Worm (Caenorhabditis elegans): ENCODE measurements around the gene cpg-7.

DNA sequence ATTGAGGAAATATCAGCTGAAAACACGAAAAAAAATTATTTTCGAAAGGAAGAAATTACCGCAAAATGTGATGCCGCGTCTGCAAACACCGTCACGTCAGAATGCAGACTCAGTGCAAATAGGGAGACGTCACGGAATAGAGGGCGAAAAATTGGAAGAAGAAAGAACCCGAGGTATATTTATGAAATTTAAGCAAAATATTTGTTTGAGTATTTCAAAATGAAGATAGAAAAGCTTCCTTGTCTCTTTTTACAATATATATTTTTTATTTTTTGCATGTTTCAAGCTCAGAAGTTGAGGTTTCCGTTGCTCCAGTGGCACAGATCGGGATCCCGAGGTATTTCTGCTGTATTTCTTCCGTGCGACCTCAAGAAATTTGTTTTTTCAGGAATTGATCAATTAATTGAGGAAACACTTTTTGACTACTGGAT is 34.8 kb upstream of the cpg-7 start, which contains the start of gene W03H9.2:
- TF ChIP-seq lsy-2 (tag; optimal IDR thresholded peaks at IDR 0.05) (peak; percentile 76), pag-3 (tag; optimal IDR thresholded peaks at IDR 0.05; ENCODE audit: borderline replicate concordance, insufficient read depth) (no peak), fkh-8 (tag; optimal IDR thresholded peaks at IDR 0.05) (peak; percentile 90)
